Fruit fly (Drosophila melanogaster) whole organism, embryonic: ENCODE data around the gene upSET.

Experiments used
- Ada2b ChIP-seq: fragments of 200-800 bp; sonication (Bioruptor generic); IDR thresholded peaks from 2 replicates; pipeline ENCODE4 v1.3.6; 2022; ENCODE audit warnings: missing biosample characterization, missing genetic modification characterization
- Atf-2 ChIP-seq: fragments of 200-800 bp; sonication (Bioruptor generic); optimal IDR thresholded peaks from 2 replicates; lab custom pipeline; 2016; ENCODE audit warnings: missing biosample characterization, missing genetic modification characterization
- Atf6 ChIP-seq: fragments of 200-800 bp; sonication (Bioruptor generic); IDR thresholded peaks from 2 replicates; pipeline ENCODE4 v1.3.6; 2022; ENCODE audit warnings: missing biosample characterization, missing genetic modification characterization
- BEAF-32 ChIP-seq: fragments of 200-800 bp; sonication (Bioruptor generic); optimal IDR thresholded peaks from 3 replicates; lab custom pipeline; 2017; ENCODE audit warnings: missing biosample characterization, missing genetic modification characterization, mild to moderate bottlenecking, moderate library complexity, missing genetic modification reagents
- Bdp1 ChIP-seq: fragments of 200-800 bp; sonication (Bioruptor generic); optimal IDR thresholded peaks from 3 replicates; lab custom pipeline; 2016; ENCODE audit warnings: missing biosample characterization, missing genetic modification characterization
- CG10267 ChIP-seq: fragments of 200-800 bp; sonication (Bioruptor generic); optimal IDR thresholded peaks from 2 replicates; lab custom pipeline; 2018; ENCODE audit warnings: missing biosample characterization, mild to moderate bottlenecking, missing genetic modification characterization, moderate library complexity
- CG10959 ChIP-seq: fragments of 200-800 bp; sonication (Bioruptor generic); IDR thresholded peaks from 2 replicates; pipeline ENCODE4 v1.3.6; 2022; ENCODE audit warnings: missing biosample characterization, missing genetic modification characterization
- CG13424 ChIP-seq: fragments of 200-800 bp; sonication (Bioruptor generic); optimal IDR thresholded peaks from 2 replicates; lab custom pipeline; 2019; ENCODE audit warnings: missing biosample characterization, mild to moderate bottlenecking, missing genetic modification characterization, moderate library complexity
- CG14667 ChIP-seq: fragments of 200-800 bp; sonication (Bioruptor generic); IDR thresholded peaks from 2 replicates; pipeline ENCODE4 v1.3.6; 2022; ENCODE audit warnings: missing biosample characterization, missing genetic modification characterization
- CG15011 ChIP-seq: fragments of 200-800 bp; sonication (Bioruptor generic); optimal IDR thresholded peaks from 3 replicates; lab custom pipeline; 2018; ENCODE audit warnings: missing biosample characterization, mild to moderate bottlenecking, missing genetic modification characterization
- CG16863 ChIP-seq: fragments of 200-800 bp; sonication (Bioruptor generic); optimal IDR thresholded peaks from 3 replicates; lab custom pipeline; 2016; ENCODE audit warnings: missing biosample characterization, missing genetic modification characterization
- CG18262 ChIP-seq: fragments of 200-800 bp; optimal IDR thresholded peaks from 3 replicates; lab custom pipeline; 2019; ENCODE audit warnings: missing biosample characterization, mild to moderate bottlenecking, missing genetic modification characterization, moderate library complexity
- CG2678 ChIP-seq: fragments of 200-800 bp; sonication (Bioruptor generic); optimal IDR thresholded peaks from 3 replicates; lab custom pipeline; 2019; ENCODE audit warnings: missing biosample characterization, mild to moderate bottlenecking, missing genetic modification characterization, moderate library complexity
- CG2712 ChIP-seq: fragments of 200-800 bp; optimal IDR thresholded peaks from 3 replicates; lab custom pipeline; 2019; ENCODE audit warnings: missing biosample characterization, mild to moderate bottlenecking, missing genetic modification characterization, moderate library complexity
- CG30431 ChIP-seq: fragments of 200-800 bp; sonication (Bioruptor generic); optimal IDR thresholded peaks from 2 replicates; lab custom pipeline; 2017; ENCODE audit warnings: missing biosample characterization, missing genetic modification characterization
- CG43689 ChIP-seq: fragments of 200-800 bp; sonication (Bioruptor generic); IDR thresholded peaks from 2 replicates; pipeline ENCODE4 v1.3.6; 2022; ENCODE audit warnings: missing biosample characterization, missing genetic modification characterization
- CG4730 ChIP-seq: fragments of 200-800 bp; sonication (Bioruptor generic); IDR thresholded peaks from 2 replicates; pipeline ENCODE4 v1.3.6; 2022; ENCODE audit warnings: missing biosample characterization, missing genetic modification characterization
- CG6791 ChIP-seq: fragments of 200-800 bp; sonication (Bioruptor generic); IDR thresholded peaks from 3 replicates; pipeline ENCODE4 v1.3.6; 2022; ENCODE audit warnings: missing biosample characterization, missing genetic modification characterization; ENCODE audit not compliant: partially characterized antibody
- CG8478 ChIP-seq: fragments of >200 bp; optimal IDR thresholded peaks from 2 replicates; lab custom pipeline; 2018
- CG9609 ChIP-seq: fragments of 200-800 bp; sonication (Bioruptor generic); optimal IDR thresholded peaks from 3 replicates; lab custom pipeline; 2016; ENCODE audit warnings: missing biosample characterization, missing genetic modification characterization
- Chrac-16 ChIP-seq: fragments of 200-800 bp; sonication (Bioruptor generic); optimal IDR thresholded peaks from 3 replicates; lab custom pipeline; 2016; ENCODE audit warnings: missing biosample characterization, missing genetic modification characterization
- Dbx ChIP-seq: fragments of 200-800 bp; sonication (Bioruptor generic); IDR thresholded peaks from 3 replicates; pipeline ENCODE4 v1.3.6; 2022; ENCODE audit warnings: missing biosample characterization, missing genetic modification characterization
- Dll ChIP-seq: fragments of 200-800 bp; sonication (Bioruptor generic); IDR thresholded peaks from 4 replicates; pipeline ENCODE4 v1.3.6; 2022; ENCODE audit warnings: missing biosample characterization, missing genetic modification characterization; ENCODE audit not compliant: partially characterized antibody
- GATAe ChIP-seq: fragments of 200-800 bp; sonication (Bioruptor generic); conservative IDR thresholded peaks from 2 replicates; pipeline ENCODE4 v1.3.6; 2022; ENCODE audit warnings: missing biosample characterization, missing genetic modification characterization
- Hey ChIP-seq: fragments of 200-800 bp; sonication (Bioruptor generic); optimal IDR thresholded peaks from 3 replicates; lab custom pipeline; 2018; ENCODE audit warnings: missing biosample characterization, mild to moderate bottlenecking, missing genetic modification characterization
- NFAT ChIP-seq: fragments of 200-800 bp; sonication (Bioruptor generic); IDR thresholded peaks from 2 replicates; pipeline ENCODE4 v1.3.6; 2022; ENCODE audit warnings: missing biosample characterization, missing genetic modification characterization
- NfI ChIP-seq: fragments of 200-800 bp; sonication (Bioruptor generic); optimal IDR thresholded peaks from 3 replicates; lab custom pipeline; 2018; ENCODE audit warnings: missing biosample characterization, mild to moderate bottlenecking, missing genetic modification characterization, moderate library complexity
- Rfx ChIP-seq: fragments of 200-800 bp; sonication (Bioruptor generic); IDR thresholded peaks from 2 replicates; pipeline ENCODE4 v1.3.6; 2022; ENCODE audit warnings: missing biosample characterization, missing genetic modification characterization
- al ChIP-seq: fragments of 200-800 bp; sonication (Bioruptor generic); IDR thresholded peaks from 2 replicates; pipeline ENCODE4 v1.3.6; 2022; ENCODE audit warnings: missing biosample characterization, missing genetic modification characterization
- aop ChIP-seq: fragments of 200-800 bp; sonication (Bioruptor generic); IDR thresholded peaks from 2 replicates; pipeline ENCODE4 v1.3.6; 2022; ENCODE audit warnings: missing biosample characterization, missing genetic modification characterization
- cato ChIP-seq: fragments of 200-800 bp; sonication (Bioruptor generic); optimal IDR thresholded peaks from 2 replicates; lab custom pipeline; 2016; ENCODE audit warnings: missing biosample characterization, missing genetic modification characterization, borderline replicate concordance
- dmrt11E ChIP-seq: fragments of 200-800 bp; sonication (Bioruptor generic); optimal IDR thresholded peaks from 3 replicates; lab custom pipeline; 2018; ENCODE audit warnings: missing biosample characterization, mild to moderate bottlenecking, missing genetic modification characterization, moderate library complexity
- dpn ChIP-seq, 2 experiments: fragments of 200-800 bp; sonication (Bioruptor generic); optimal IDR thresholded peaks; 3 replicates each; lab custom pipeline; 2016; ENCODE audit warnings: missing biosample characterization in 2 of 2, missing genetic modification characterization in 2 of 2
- fru ChIP-seq: fragments of >200 bp; optimal IDR thresholded peaks from 2 replicates; lab custom pipeline; 2017
- grn ChIP-seq: fragments of 200-800 bp; sonication (Bioruptor generic); optimal IDR thresholded peaks from 3 replicates; lab custom pipeline; 2017; ENCODE audit warnings: missing biosample characterization, missing genetic modification characterization
- kah ChIP-seq: fragments of 200-800 bp; sonication (Bioruptor generic); optimal IDR thresholded peaks from 2 replicates; lab custom pipeline; 2018; ENCODE audit warnings: missing biosample characterization, mild to moderate bottlenecking, missing genetic modification characterization
- mirr ChIP-seq: fragments of 200-800 bp; sonication (Bioruptor generic); optimal IDR thresholded peaks from 3 replicates; lab custom pipeline; 2018; ENCODE audit warnings: missing biosample characterization, mild to moderate bottlenecking, missing genetic modification characterization
- oc ChIP-seq: fragments of 200-800 bp; sonication (Bioruptor generic); optimal IDR thresholded peaks from 2 replicates; lab custom pipeline; 2018; ENCODE audit warnings: missing biosample characterization, mild to moderate bottlenecking, missing genetic modification characterization, moderate library complexity
- odd ChIP-seq: fragments of 200-800 bp; sonication (Bioruptor generic); optimal IDR thresholded peaks from 2 replicates; lab custom pipeline; 2017; ENCODE audit warnings: missing biosample characterization, mild to moderate bottlenecking, missing genetic modification characterization
- pnt ChIP-seq: fragments of 200-800 bp; sonication (Bioruptor generic); optimal IDR thresholded peaks from 3 replicates; lab custom pipeline; 2016; ENCODE audit warnings: missing biosample characterization, missing genetic modification characterization
- prd ChIP-seq, 3 experiments: fragments of >200 bp in 2 of 3; fragments of 200-800 bp in 1 of 3; sonication (Bioruptor generic) in 1 of 3; optimal IDR thresholded peaks in 2 of 3; IDR thresholded peaks in 1 of 3; 2 replicates in 2 of 3; 3 replicates in 1 of 3; pipeline versions ENCODE4 v1.3.6 to Lab custom; 2017 to 2022; ENCODE audit warnings: missing biosample characterization in 1 of 3, missing genetic modification characterization in 1 of 3
- pros ChIP-seq: fragments of 200-800 bp; sonication (Bioruptor generic); optimal IDR thresholded peaks from 3 replicates; lab custom pipeline; 2019; ENCODE audit warnings: missing biosample characterization, mild to moderate bottlenecking, missing genetic modification characterization, moderate library complexity
- ro ChIP-seq: fragments of 200-800 bp; sonication (Bioruptor generic); IDR thresholded peaks from 2 replicates; pipeline ENCODE4 v1.3.6; 2022; ENCODE audit warnings: missing biosample characterization, missing genetic modification characterization
- sim ChIP-seq: fragments of 200-800 bp; sonication (Bioruptor generic); IDR thresholded peaks from 2 replicates; pipeline ENCODE4 v1.3.6; 2022; ENCODE audit warnings: missing biosample characterization, missing genetic modification characterization
- slbo ChIP-seq: fragments of 200-800 bp; sonication (Bioruptor generic); IDR thresholded peaks from 2 replicates; pipeline ENCODE4 v1.3.6; 2022; ENCODE audit warnings: missing biosample characterization, missing genetic modification characterization
- tna ChIP-seq: fragments of 200-800 bp; sonication (Bioruptor generic); IDR thresholded peaks from 2 replicates; pipeline ENCODE4 v1.3.6; 2022; ENCODE audit warnings: missing biosample characterization, missing genetic modification characterization; ENCODE audit not compliant: partially characterized antibody
- wdn ChIP-seq: fragments of 200-800 bp; sonication (Bioruptor generic); IDR thresholded peaks from 2 replicates; pipeline ENCODE4 v1.3.6; 2022; ENCODE audit warnings: missing biosample characterization, missing genetic modification characterization
- z ChIP-seq: fragments of 200-800 bp; sonication (Bioruptor generic); IDR thresholded peaks from 3 replicates; pipeline ENCODE4 v1.3.6; 2022; ENCODE audit warnings: missing biosample characterization, missing genetic modification characterization
- zf30C ChIP-seq: fragments of 200-800 bp; sonication (Bioruptor generic); optimal IDR thresholded peaks from 3 replicates; lab custom pipeline; 2018; ENCODE audit warnings: missing biosample characterization, mild to moderate bottlenecking, missing genetic modification characterization
- zfh1 ChIP-seq: fragments of 200-800 bp; sonication (Bioruptor generic); IDR thresholded peaks from 3 replicates; pipeline ENCODE4 v1.3.6; 2022; ENCODE audit warnings: missing biosample characterization, missing genetic modification characterization

upSET gene

DNA sequence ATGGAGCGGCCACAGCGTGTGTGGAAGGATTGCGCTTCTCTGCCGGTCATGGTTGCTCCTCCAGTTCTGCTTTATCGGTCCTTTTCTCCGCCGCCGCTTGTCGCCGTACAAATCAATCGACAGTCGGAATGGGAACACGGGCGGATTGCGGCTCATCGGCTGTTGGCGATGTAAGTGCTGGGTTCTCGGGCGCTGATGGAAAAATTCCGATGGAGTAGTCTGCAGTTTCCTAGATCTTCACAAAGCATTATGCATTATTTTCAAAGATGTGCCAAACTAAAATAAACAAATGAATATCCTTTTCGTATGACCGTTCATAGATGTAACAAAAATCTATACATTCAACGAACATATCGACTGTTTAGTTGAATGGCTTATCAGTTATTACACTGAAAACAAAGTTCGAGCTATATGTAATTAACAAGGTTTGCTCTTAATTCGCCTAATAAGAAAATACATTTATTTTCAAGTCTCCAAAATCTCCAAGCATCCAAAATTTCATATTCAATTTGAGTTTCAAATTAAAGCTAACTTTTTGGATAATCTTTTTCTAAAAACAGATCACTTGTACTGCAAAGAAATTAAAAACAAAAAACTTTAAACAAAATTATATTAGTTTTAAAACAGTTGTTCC, 47.8 kb downstream of the upSET start, which contains the start of gene Neurl4 (continued):
- TF ChIP-seq CG15011 (GFP tag; lab: Kevin White, UChicago): peak; percentile 24
- 0 out of 4 replicates have a peak, but pooled peaks have one; percentile 15 for TF ChIP-seq Dll (GFP tag; lab: Robert Waterston, UW)
- peak; percentile 51 for TF ChIP-seq BEAF-32 (GFP tag; lab: Kevin White, UChicago)
- peak; percentile 53 for TF ChIP-seq CG30431 (GFP tag; lab: Kevin White, UChicago)
- peak; percentile 75 for TF ChIP-seq CG2712
- peak; percentile 61 for TF ChIP-seq Ada2b (GFP tag; lab: Robert Waterston, UW)
- TF ChIP-seq CG6791: no peak
- TF ChIP-seq cato (GFP tag; lab: Kevin White, UChicago): peak; percentile 20
- peak; percentile 53; the same call in 1 of the 3 replicates for TF ChIP-seq zfh1 (GFP tag; lab: Robert Waterston, UW)
- no peak for TF ChIP-seq Bdp1 (GFP tag; lab: Kevin White, UChicago)
- TF ChIP-seq Hey (tag; lab: Kevin White, UChicago): no peak
- TF ChIP-seq Rfx (GFP tag; lab: Robert Waterston, UW): peak; percentile 80
- peak; percentile 31 for TF ChIP-seq kah
- TF ChIP-seq CG13424 (tag; lab: Kevin White, UChicago): peak; percentile 80
- peak; percentile 63 for TF ChIP-seq CG10267 (tag; lab: Kevin White, UChicago)
- no peak for TF ChIP-seq z (GFP tag; lab: Robert Waterston, UW)
- no peak for TF ChIP-seq CG2678 (tag; lab: Kevin White, UChicago)
- no peak for TF ChIP-seq al (GFP tag; lab: Robert Waterston, UW)
- no peak for TF ChIP-seq fru (lab: Kevin White, UChicago)
- peak; percentile 38; the same call in 1 of the 2 replicates for TF ChIP-seq GATAe (GFP tag; lab: Robert Waterston, UW)
- peak; percentile 68; the same call in 2 of the 3 replicates for TF ChIP-seq Dbx (GFP tag; lab: Robert Waterston, UW)
- no peak for TF ChIP-seq CG8478 (lab: Kevin White, UChicago)
- TF ChIP-seq sim (GFP tag; lab: Robert Waterston, UW): no peak
- TF ChIP-seq odd (GFP tag; lab: Kevin White, UChicago): no peak
- peak; percentile 14; the same call in 1 of the 2 replicates for TF ChIP-seq CG10959
- TF ChIP-seq tna: no peak
- peak; percentile 61 for TF ChIP-seq pnt (GFP tag; lab: Kevin White, UChicago)
- peak; percentile 86 for TF ChIP-seq slbo (GFP tag; lab: Robert Waterston, UW)
- no peak for TF ChIP-seq mirr (GFP tag; lab: Kevin White, UChicago)
- 0 out of 2 replicates have a peak, but pooled peaks have one; percentile 4 for TF ChIP-seq NFAT (GFP tag; lab: Robert Waterston, UW)
- TF ChIP-seq prd (optimal IDR thresholded peaks at IDR 0.05; lab: Kevin White, UChicago): no peak
- TF ChIP-seq prd (GFP tag; IDR thresholded peaks at IDR 0.05; lab: Robert Waterston, UW): peak; percentile 70
- TF ChIP-seq CG43689: no peak
- TF ChIP-seq zf30C (GFP tag; lab: Kevin White, UChicago): peak; percentile 95
- TF ChIP-seq CG9609 (GFP tag; lab: Kevin White, UChicago): peak; percentile 67
- peak; percentile 46 for TF ChIP-seq Atf-2
- TF ChIP-seq dpn (GFP tag; optimal IDR thresholded peaks at IDR 0.05; lab: Kevin White, UChicago): peak; percentile 58 to 80
- TF ChIP-seq wdn (GFP tag; lab: Robert Waterston, UW): peak; percentile 25; the same call in 1 of the 2 replicates
- no peak for TF ChIP-seq CG14667 (GFP tag; lab: Robert Waterston, UW)
- no peak for TF ChIP-seq oc (tag; lab: Kevin White, UChicago)
- peak; percentile 63 for TF ChIP-seq Atf6
- TF ChIP-seq CG4730 (GFP tag; lab: Robert Waterston, UW): no peak
- peak; percentile 82 for TF ChIP-seq dmrt11E (tag; lab: Kevin White, UChicago)
- TF ChIP-seq ro (GFP tag; lab: Robert Waterston, UW): 0 out of 2 replicates have a peak, but pooled peaks have one; percentile 7
- peak; percentile 68 for TF ChIP-seq Chrac-16 (GFP tag; lab: Kevin White, UChicago)
- TF ChIP-seq grn: no peak
- no peak for TF ChIP-seq pros (GFP tag; lab: Kevin White, UChicago)
- TF ChIP-seq aop (GFP tag; lab: Robert Waterston, UW): no peak
- peak; percentile 67 for TF ChIP-seq CG18262
- no peak for TF ChIP-seq NfI (GFP tag; lab: Kevin White, UChicago)
- TF ChIP-seq CG16863 (GFP tag; lab: Kevin White, UChicago): peak; percentile 66
